Fruit fly (Drosophila melanogaster) whole organism, wandering third instar larva: ENCODE results near the gene CG10341.
A peak's percentile ranks its signal among the peaks of the same experiment; 100 is the strongest.

Source experiments
- CG9705 ChIP-seq: fragments of 200-800 bp; sonication (Bioruptor generic); optimal IDR thresholded peaks from 2 replicates; lab custom pipeline; 2018; ENCODE audit warnings: missing biosample characterization, mild to moderate bottlenecking, missing genetic modification characterization
- CrebA ChIP-seq: fragments of 200-800 bp; sonication (Bioruptor generic); optimal IDR thresholded peaks from 2 replicates; lab custom pipeline; 2016; ENCODE audit warnings: missing biosample characterization, mild to moderate bottlenecking, missing genetic modification characterization, borderline replicate concordance
- Dfd ChIP-seq: fragments of >200 bp; optimal IDR thresholded peaks from 2 replicates; lab custom pipeline; 2017; ENCODE audit warnings: missing biosample characterization, missing genetic modification characterization
- Dif ChIP-seq: fragments of 200-275, 200-300 bp; sonication (Bioruptor generic); optimal IDR thresholded peaks from 2 replicates; lab custom pipeline; 2018; ENCODE audit warnings: missing biosample characterization, missing genetic modification characterization; ENCODE audit not compliant: partially characterized antibody
- GATAd ChIP-seq: sonication (Bioruptor generic); optimal IDR thresholded peaks from 2 replicates; lab custom pipeline; 2016; ENCODE audit warnings: missing biosample characterization, missing genetic modification characterization
- HLH106 ChIP-seq: fragments of 200-800 bp; optimal IDR thresholded peaks from 3 replicates; lab custom pipeline; 2019; ENCODE audit warnings: missing biosample characterization, mild to moderate bottlenecking, missing genetic modification characterization, moderate library complexity
- Hnf4 ChIP-seq: fragments of 200-800 bp; sonication (Bioruptor generic); optimal IDR thresholded peaks from 2 replicates; lab custom pipeline; 2016; ENCODE audit warnings: missing biosample characterization, mild to moderate bottlenecking, missing genetic modification characterization
- Hr78 ChIP-seq: fragments of >200 bp; optimal IDR thresholded peaks from 2 replicates; lab custom pipeline; 2017; ENCODE audit warnings: missing biosample characterization, missing genetic modification characterization
- Hr83 ChIP-seq: fragments of 200-300 bp; sonication (Bioruptor generic); optimal IDR thresholded peaks from 2 replicates; lab custom pipeline; 2016; ENCODE audit warnings: missing biosample characterization, mild to moderate bottlenecking, missing genetic modification characterization, moderate library complexity; ENCODE audit not compliant: poor library complexity, severe bottlenecking
- Jra ChIP-seq: sonication (Bioruptor generic); optimal IDR thresholded peaks from 2 replicates; lab custom pipeline; 2016; ENCODE audit warnings: missing biosample characterization, missing genetic modification characterization
- Mio ChIP-seq: sonication (Bioruptor generic); optimal IDR thresholded peaks from 2 replicates; lab custom pipeline; 2016; ENCODE audit warnings: missing biosample characterization, missing genetic modification characterization
- Myc ChIP-seq: fragments of >200 bp; optimal IDR thresholded peaks from 2 replicates; lab custom pipeline; 2017
- OdsH ChIP-seq: fragments of 200-800 bp; sonication (Bioruptor generic); optimal IDR thresholded peaks from 2 replicates; lab custom pipeline; 2016; ENCODE audit warnings: missing biosample characterization, mild to moderate bottlenecking, missing genetic modification characterization
- Rel ChIP-seq, 2 experiments: fragments of 200-800 bp; sonication (Bioruptor generic) in 1 of 2; optimal IDR thresholded peaks; 2 replicates in 1 of 2; 3 replicates in 1 of 2; lab custom pipeline; 2016 to 2019; ENCODE audit warnings: mild to moderate bottlenecking in 2 of 2, missing biosample characterization in 2 of 2, missing genetic modification characterization in 2 of 2, moderate library complexity in 1 of 2
- Sp1 ChIP-seq: fragments of 200-800 bp; sonication (Bioruptor generic); optimal IDR thresholded peaks from 3 replicates; lab custom pipeline; 2019; ENCODE audit warnings: missing biosample characterization, mild to moderate bottlenecking, missing genetic modification characterization, moderate library complexity
- Vsx2 ChIP-seq: fragments of 200-300, 225-300 bp; sonication (Bioruptor generic); optimal IDR thresholded peaks from 2 replicates; lab custom pipeline; 2018; ENCODE audit warnings: missing biosample characterization, missing genetic modification characterization; ENCODE audit not compliant: partially characterized antibody
- br ChIP-seq: fragments of 200-800 bp; sonication (Bioruptor generic); optimal IDR thresholded peaks from 2 replicates; lab custom pipeline; 2016; ENCODE audit warnings: missing biosample characterization, missing genetic modification characterization
- dl ChIP-seq, 2 experiments: fragments of 175-275, 200-275 bp in 1 of 2; fragments of 200-275 bp in 1 of 2; sonication (Bioruptor generic); optimal IDR thresholded peaks; lab custom pipeline; 2018; ENCODE audit warnings: mild to moderate bottlenecking in 2 of 2, missing biosample characterization in 2 of 2, missing genetic modification characterization in 2 of 2, moderate library complexity in 2 of 2; ENCODE audit not compliant: partially characterized antibody in 2 of 2, insufficient read depth in 1 of 2
- dmrt93B ChIP-seq: fragments of 200-800 bp; sonication (Bioruptor generic); optimal IDR thresholded peaks from 2 replicates; lab custom pipeline; 2018; ENCODE audit warnings: missing biosample characterization, mild to moderate bottlenecking, missing genetic modification characterization
- dsf ChIP-seq: sonication (Bioruptor generic); optimal IDR thresholded peaks from 2 replicates; lab custom pipeline; 2016; ENCODE audit warnings: missing biosample characterization, missing genetic modification characterization, borderline replicate concordance
- ey ChIP-seq: fragments of 200-800 bp; sonication (Bioruptor generic); optimal IDR thresholded peaks from 2 replicates; lab custom pipeline; 2016; ENCODE audit warnings: missing biosample characterization, missing genetic modification characterization
- foxo ChIP-seq, 2 experiments: fragments of 200-800 bp; sonication (Bioruptor generic); optimal IDR thresholded peaks; 2 replicates in 1 of 2; 3 replicates in 1 of 2; lab custom pipeline; 2016 to 2017; ENCODE audit warnings: missing biosample characterization in 2 of 2, missing genetic modification characterization in 2 of 2
- fru ChIP-seq: fragments of 200-800 bp; sonication (Bioruptor generic); optimal IDR thresholded peaks from 3 replicates; lab custom pipeline; 2016; ENCODE audit warnings: missing biosample characterization, mild to moderate bottlenecking, missing genetic modification characterization
- h ChIP-seq: fragments of 200-800 bp; sonication (Bioruptor generic); optimal IDR thresholded peaks from 3 replicates; lab custom pipeline; 2016; ENCODE audit warnings: missing biosample characterization, mild to moderate bottlenecking, missing genetic modification characterization
- jim ChIP-seq: fragments of 175-275, 200-325 bp; sonication (Bioruptor generic); optimal IDR thresholded peaks from 2 replicates; lab custom pipeline; 2016; ENCODE audit warnings: missing biosample characterization, mild to moderate bottlenecking, missing genetic modification characterization
- lola ChIP-seq: fragments of >200 bp; optimal IDR thresholded peaks from 2 replicates; lab custom pipeline; 2017; ENCODE audit warnings: missing biosample characterization, missing genetic modification characterization
- pan ChIP-seq: fragments of >200 bp; optimal IDR thresholded peaks from 2 replicates; lab custom pipeline; 2017
- psq ChIP-seq: fragments of 200-800 bp; sonication (Bioruptor generic); optimal IDR thresholded peaks from 3 replicates; lab custom pipeline; 2017; ENCODE audit warnings: missing biosample characterization, mild to moderate bottlenecking, missing genetic modification characterization, moderate library complexity
- rgr ChIP-seq: fragments of 200-800 bp; sonication (Bioruptor generic); optimal IDR thresholded peaks from 3 replicates; lab custom pipeline; 2016; ENCODE audit warnings: missing biosample characterization, mild to moderate bottlenecking, missing genetic modification characterization
- sv ChIP-seq: fragments of 200-800 bp; sonication (Bioruptor generic); optimal IDR thresholded peaks from 3 replicates; lab custom pipeline; 2016; ENCODE audit warnings: missing biosample characterization, missing genetic modification characterization
- tai ChIP-seq: sonication (Bioruptor generic); optimal IDR thresholded peaks from 2 replicates; lab custom pipeline; 2016; ENCODE audit warnings: missing biosample characterization, missing genetic modification characterization
- woc ChIP-seq: sonication (Bioruptor generic); optimal IDR thresholded peaks from 2 replicates; lab custom pipeline; 2016; ENCODE audit warnings: missing biosample characterization, mild to moderate bottlenecking, missing genetic modification characterization

The CG10341 gene

dm6 chr2L:18676948-18677820 is 21.3 kb upstream of the CG10341 start, which contains the start of the genes Mst36Fa and CG31751 (continued):
- no peak for TF ChIP-seq Jra (GFP tag; lab: Kevin White, UChicago)
- no peak for TF ChIP-seq Mio
- no peak for TF ChIP-seq Vsx2
- peak; percentile 55 for TF ChIP-seq sv (GFP tag; lab: Kevin White, UChicago)
- peak; percentile 14 for TF ChIP-seq Sp1
- peak; percentile 38 for TF ChIP-seq Myc (lab: Kevin White, UChicago)
- TF ChIP-seq br (GFP tag; lab: Kevin White, UChicago) = peak; percentile 56
- no peak for TF ChIP-seq CrebA
- TF ChIP-seq ey (GFP tag; lab: Kevin White, UChicago) = peak; percentile 50
- no peak for TF ChIP-seq Hr78 (GFP tag; lab: Kevin White, UChicago)
- no peak for TF ChIP-seq CG9705
- no peak for TF ChIP-seq dl (GFP tag; optimal IDR thresholded peaks at IDR 0.05; lab: Kevin White, UChicago; ENCODE audit: insufficient read depth in 1 of 2, partially characterized antibody in 2 of 2)
- TF ChIP-seq jim (GFP tag; lab: Kevin White, UChicago) = no peak
- no peak for TF ChIP-seq HLH106 (tag; lab: Kevin White, UChicago)
- peak; percentile 34 for TF ChIP-seq fru (GFP tag; lab: Kevin White, UChicago)

- peak; percentile 26 for TF ChIP-seq Jra (GFP tag; lab: Kevin White, UChicago)
- peak; percentile 77 for TF ChIP-seq woc
- TF ChIP-seq HLH106 (tag; lab: Kevin White, UChicago) = peak; percentile 77
- TF ChIP-seq foxo (GFP tag; optimal IDR thresholded peaks at IDR 0.05; lab: Kevin White, UChicago) = peak in 1 of 2 experiments; percentile 54
- TF ChIP-seq dmrt93B (GFP tag; lab: Kevin White, UChicago) = peak; percentile 65
- peak; percentile 68 for TF ChIP-seq rgr
- peak; percentile 56 for TF ChIP-seq fru (GFP tag; lab: Kevin White, UChicago)
- TF ChIP-seq dsf = no peak
- TF ChIP-seq Hnf4 = peak; percentile 52
- no peak for TF ChIP-seq tai (GFP tag; lab: Kevin White, UChicago)
- TF ChIP-seq OdsH (GFP tag; lab: Kevin White, UChicago) = peak; percentile 62
- peak; percentile 61 for TF ChIP-seq psq
- TF ChIP-seq h (GFP tag; lab: Kevin White, UChicago) = no peak
- TF ChIP-seq ey (GFP tag; lab: Kevin White, UChicago) = peak; percentile 64
- TF ChIP-seq br (GFP tag; lab: Kevin White, UChicago) = peak; percentile 55
- no peak for TF ChIP-seq lola (GFP tag; lab: Kevin White, UChicago)
- peak; percentile 18 for TF ChIP-seq sv (GFP tag; lab: Kevin White, UChicago)
- no peak for TF ChIP-seq Myc (lab: Kevin White, UChicago)
- no peak for TF ChIP-seq Rel (GFP tag; optimal IDR thresholded peaks at IDR 0.05; lab: Kevin White, UChicago)
- TF ChIP-seq Rel (tag; optimal IDR thresholded peaks at IDR 0.05; lab: Kevin White, UChicago) = peak; percentile 51
- peak; percentile 67 for TF ChIP-seq Hr83 (GFP tag; lab: Kevin White, UChicago)
- peak; percentile 23 for TF ChIP-seq Vsx2
- TF ChIP-seq CG9705 = peak; percentile 44
- no peak for TF ChIP-seq pan (lab: Kevin White, UChicago)
- TF ChIP-seq Sp1 = peak; percentile 70
- TF ChIP-seq, all 38 proteins: peak for 18
These were observed 20.4 kb upstream of the CG10341 start for dm6 chr2L:18677910-18678639.

DNA sequence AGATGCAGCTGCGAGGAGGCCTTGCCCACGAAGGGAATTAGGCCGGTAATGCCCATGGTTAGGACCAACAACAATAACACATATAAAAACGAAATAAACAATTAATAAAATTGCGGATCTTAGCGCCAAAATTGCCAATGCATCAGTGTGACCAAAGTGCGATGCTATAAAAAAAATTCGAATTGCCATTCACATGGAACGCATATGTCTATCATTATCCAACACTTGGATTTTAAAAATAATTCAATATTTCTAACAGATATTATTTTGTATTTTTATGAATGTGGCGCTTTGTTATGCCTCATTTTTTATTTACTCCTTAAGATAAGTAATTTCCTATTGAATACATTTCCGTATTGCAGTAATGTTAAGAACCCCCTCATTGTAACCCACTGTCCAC is 16.6 kb upstream of the CG10341 start, which contains the start of gene tos:
TSS of gene tos (minus strand) at position 173 of the 400 bp plus-strand sequence.
- TF ChIP-seq Myc (lab: Kevin White, UChicago) = peak; percentile 14
- TF ChIP-seq Rel (GFP tag; optimal IDR thresholded peaks at IDR 0.05; lab: Kevin White, UChicago) = no peak
- peak; percentile 7 for TF ChIP-seq Rel (tag; optimal IDR thresholded peaks at IDR 0.05; lab: Kevin White, UChicago)
- no peak for TF ChIP-seq HLH106 (tag; lab: Kevin White, UChicago)

- TF ChIP-seq Dfd (GFP tag; lab: Kevin White, UChicago) = no peak
- TF ChIP-seq Dif (GFP tag; lab: Kevin White, UChicago) = no peak
- no peak for TF ChIP-seq GATAd (GFP tag; lab: Kevin White, UChicago)
- TF ChIP-seq CrebA = no peak
- TF ChIP-seq, all 38 proteins: peak for 0
These were observed 10.7 kb upstream of the CG10341 start for dm6 chr2L:18687827-18688226.
